Comparison of ENCODE assay signal across 1 fruit fly cellular context in the genomic region with DNA sequence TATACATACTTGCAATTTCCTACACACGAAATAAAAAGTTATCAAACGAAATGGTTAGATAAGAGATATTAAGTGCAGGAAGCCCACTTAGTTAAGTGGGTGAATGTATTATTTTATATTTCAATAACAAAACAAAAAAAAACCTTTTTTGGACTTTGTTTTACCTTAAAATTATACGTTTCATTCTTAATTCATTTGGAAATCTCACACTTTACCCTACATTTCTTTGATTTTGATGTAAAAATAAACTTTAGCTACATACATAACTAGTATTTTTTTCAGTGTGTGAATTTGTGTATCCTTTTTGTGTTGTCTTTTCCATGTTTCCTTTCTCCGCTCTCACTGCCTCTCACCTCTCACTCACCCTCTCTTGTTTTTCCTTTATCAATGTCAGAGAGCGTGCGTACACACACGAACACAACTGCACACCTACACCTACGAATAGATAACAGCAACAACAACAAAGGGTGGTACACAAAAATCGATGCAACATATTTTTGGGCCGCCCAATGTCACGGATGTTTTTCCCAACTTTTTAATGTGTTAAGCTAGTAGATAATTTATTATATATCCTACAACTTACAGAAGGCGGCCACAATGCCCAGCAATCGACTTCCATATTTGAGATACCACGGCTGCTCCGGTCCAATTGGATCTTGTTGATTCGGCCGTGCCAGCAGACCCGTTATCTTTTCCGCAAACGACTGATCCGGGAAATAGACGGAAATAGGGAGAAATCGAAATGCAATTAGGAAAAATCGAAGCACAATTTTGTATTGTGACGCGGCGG.
TF ChIP-seq lines count a peak whose summit lies in the region.

No protein-coding gene starts in this region.

TF ChIP-seq in whole organism, embryonic, 481 proteins besides CTCF, POLR2A, EP300 and RAD21 (continued from another document and continues in another):
- TF ChIP-seq sug (tag; optimal IDR thresholded peaks at IDR 0.05; lab: Kevin White, UChicago): peak; percentile 53
- TF ChIP-seq CG14710 (tag; optimal IDR thresholded peaks at IDR 0.05; lab: Kevin White, UChicago): peak; percentile 65
- no peak; the same call in 1 of the 2 replicates for TF ChIP-seq crol (GFP tag; IDR thresholded peaks at IDR 0.05; lab: Robert Waterston, UW)
- no peak for TF ChIP-seq ro (GFP tag; IDR thresholded peaks at IDR 0.05; lab: Robert Waterston, UW)
- no peak for TF ChIP-seq CkIIα-i1 (GFP tag; IDR thresholded peaks at IDR 0.05; lab: Robert Waterston, UW)
- no peak for TF ChIP-seq CG11456 (GFP tag; IDR thresholded peaks at IDR 0.05; lab: Robert Waterston, UW)
- peak; percentile 65 for TF ChIP-seq Chrac-16 (GFP tag; optimal IDR thresholded peaks at IDR 0.05; lab: Kevin White, UChicago)
- no peak for TF ChIP-seq amos (GFP tag; IDR thresholded peaks at IDR 0.05; lab: Robert Waterston, UW; ENCODE audit: partially characterized antibody)
- no peak for TF ChIP-seq CG3838 (GFP tag; optimal IDR thresholded peaks at IDR 0.05; lab: Kevin White, UChicago)
- TF ChIP-seq CG10209 (GFP tag; optimal IDR thresholded peaks at IDR 0.05; lab: Kevin White, UChicago): peak; percentile 73
- TF ChIP-seq mam (GFP tag; optimal IDR thresholded peaks at IDR 0.05; lab: Kevin White, UChicago): peak; percentile 65
- no peak for TF ChIP-seq klu (GFP tag; IDR thresholded peaks at IDR 0.05; lab: Robert Waterston, UW)
- TF ChIP-seq CG17359 (tag; optimal IDR thresholded peaks at IDR 0.05; lab: Kevin White, UChicago): peak; percentile 70
- no peak for TF ChIP-seq z (GFP tag; IDR thresholded peaks at IDR 0.05; lab: Robert Waterston, UW)
- no peak for TF ChIP-seq sr (GFP tag; IDR thresholded peaks at IDR 0.05; lab: Robert Waterston, UW)
- TF ChIP-seq Dbx (GFP tag; IDR thresholded peaks at IDR 0.05; lab: Robert Waterston, UW): peak; percentile 82; the same call in 2 of the 3 replicates
- TF ChIP-seq Hey (tag; optimal IDR thresholded peaks at IDR 0.05; lab: Kevin White, UChicago): no peak
- peak in 1 of 2 experiments; percentile 70 for TF ChIP-seq Dfd (GFP tag; optimal IDR thresholded peaks at IDR 0.05; lab: Kevin White, UChicago)
- TF ChIP-seq CG10321 (GFP tag; IDR thresholded peaks at IDR 0.05; lab: Robert Waterston, UW): no peak
- peak; percentile 71 for TF ChIP-seq nmo (GFP tag; optimal IDR thresholded peaks at IDR 0.05; lab: Kevin White, UChicago)
- no peak for TF ChIP-seq CG8765 (GFP tag; IDR thresholded peaks at IDR 0.05; lab: Robert Waterston, UW)
- peak; percentile 69 for TF ChIP-seq CG6813 (GFP tag; optimal IDR thresholded peaks at IDR 0.05; lab: Kevin White, UChicago)
- TF ChIP-seq CG8290 (GFP tag; optimal IDR thresholded peaks at IDR 0.05; lab: Kevin White, UChicago): no peak
- TF ChIP-seq CG8290 (tag; optimal IDR thresholded peaks at IDR 0.05; lab: Kevin White, UChicago): no peak
- 0 out of 2 replicates have a peak, but pooled peaks have one; percentile 46 for TF ChIP-seq rib (GFP tag; IDR thresholded peaks at IDR 0.05; lab: Robert Waterston, UW)
- TF ChIP-seq CG18011 (GFP tag; optimal IDR thresholded peaks at IDR 0.05; lab: Kevin White, UChicago): no peak
- TF ChIP-seq CG1602 (GFP tag; optimal IDR thresholded peaks at IDR 0.05; lab: Kevin White, UChicago): peak; percentile 60
- 0 out of 2 replicates have a peak, but pooled peaks have one; percentile 7 for TF ChIP-seq Taf1 (GFP tag; IDR thresholded peaks at IDR 0.05; lab: Robert Waterston, UW)
- 0 out of 3 replicates have a peak, but pooled peaks have one; percentile 39 for TF ChIP-seq zfh1 (GFP tag; IDR thresholded peaks at IDR 0.05; lab: Robert Waterston, UW)
- TF ChIP-seq yki (optimal IDR thresholded peaks at IDR 0.05; lab: Kevin White, UChicago): peak; percentile 70
- no peak for TF ChIP-seq Bgb (GFP tag; IDR thresholded peaks at IDR 0.05; lab: Robert Waterston, UW; ENCODE audit: partially characterized antibody)
- TF ChIP-seq tup (GFP tag; optimal IDR thresholded peaks at IDR 0.05; lab: Kevin White, UChicago): no peak
- TF ChIP-seq pfk (GFP tag; optimal IDR thresholded peaks at IDR 0.05; lab: Kevin White, UChicago): no peak
- no peak for TF ChIP-seq CG4617 (GFP tag; optimal IDR thresholded peaks at IDR 0.05; lab: Kevin White, UChicago; ENCODE audit: borderline replicate concordance)
- peak; percentile 50 to 66 for TF ChIP-seq dpn (GFP tag; optimal IDR thresholded peaks at IDR 0.05; lab: Kevin White, UChicago)
- no peak for TF ChIP-seq gsb (GFP tag; IDR thresholded peaks at IDR 0.05; lab: Robert Waterston, UW)
- peak; percentile 32 for TF ChIP-seq CG33557 (GFP tag; optimal IDR thresholded peaks at IDR 0.05; lab: Kevin White, UChicago)
- TF ChIP-seq CG2129 (GFP tag; IDR thresholded peaks at IDR 0.05; lab: Robert Waterston, UW; ENCODE audit: partially characterized antibody): no peak
- TF ChIP-seq Sox102F (GFP tag; optimal IDR thresholded peaks at IDR 0.05; lab: Kevin White, UChicago): peak; percentile 79
- TF ChIP-seq CG9817 (tag; optimal IDR thresholded peaks at IDR 0.05; lab: Kevin White, UChicago): peak; percentile 46
- TF ChIP-seq p53 (GFP tag; optimal IDR thresholded peaks at IDR 0.05; lab: Kevin White, UChicago): no peak
- TF ChIP-seq jumu (GFP tag; optimal IDR thresholded peaks at IDR 0.05; lab: Kevin White, UChicago): peak; percentile 19
- no peak for TF ChIP-seq D (optimal IDR thresholded peaks at IDR 0.05; lab: Kevin White, UChicago)
- TF ChIP-seq D (GFP tag; optimal IDR thresholded peaks at IDR 0.05; lab: Kevin White, UChicago): peak; percentile 61
- TF ChIP-seq CG1529 (GFP tag; optimal IDR thresholded peaks at IDR 0.05; lab: Kevin White, UChicago): peak; percentile 12
- TF ChIP-seq Vsx1 (GFP tag; optimal IDR thresholded peaks at IDR 0.05; lab: Kevin White, UChicago): peak; percentile 28
- TF ChIP-seq Fer1 (GFP tag; optimal IDR thresholded peaks at IDR 0.05; lab: Kevin White, UChicago): peak; percentile 88
- TF ChIP-seq CG2199 (GFP tag; IDR thresholded peaks at IDR 0.05; lab: Robert Waterston, UW): 0 out of 3 replicates have a peak, but pooled peaks have one; percentile 58
- no peak for TF ChIP-seq schlank (tag; optimal IDR thresholded peaks at IDR 0.05; lab: Kevin White, UChicago)
- TF ChIP-seq gro (GFP tag; optimal IDR thresholded peaks at IDR 0.05; lab: Kevin White, UChicago): peak; percentile 8
- no peak for TF ChIP-seq zfh2 (GFP tag; optimal IDR thresholded peaks at IDR 0.05; lab: Kevin White, UChicago)
- no peak for TF ChIP-seq Doc2 (GFP tag; IDR thresholded peaks at IDR 0.05; lab: Robert Waterston, UW)
- TF ChIP-seq CG17912 (GFP tag; optimal IDR thresholded peaks at IDR 0.05; lab: Kevin White, UChicago): no peak
- no peak for TF ChIP-seq wek (GFP tag; optimal IDR thresholded peaks at IDR 0.05; lab: Kevin White, UChicago)
- TF ChIP-seq Elba2 (GFP tag; optimal IDR thresholded peaks at IDR 0.05; lab: Kevin White, UChicago): no peak
- peak; percentile 31; the same call in 1 of the 3 replicates for TF ChIP-seq croc (GFP tag; conservative IDR thresholded peaks at IDR 0.05; lab: Robert Waterston, UW)
- peak; percentile 72 for TF ChIP-seq CG8388 (GFP tag; optimal IDR thresholded peaks at IDR 0.05; lab: Kevin White, UChicago)
- TF ChIP-seq ATbp (GFP tag; optimal IDR thresholded peaks at IDR 0.05; lab: Kevin White, UChicago): peak; percentile 68
- peak; percentile 78 for TF ChIP-seq CG13424 (tag; optimal IDR thresholded peaks at IDR 0.05; lab: Kevin White, UChicago)
- no peak; the same call in 2 of the 3 replicates for TF ChIP-seq CG7357 (GFP tag; IDR thresholded peaks at IDR 0.05; lab: Robert Waterston, UW)
- TF ChIP-seq Jarid2 (GFP tag; optimal IDR thresholded peaks at IDR 0.05; lab: Kevin White, UChicago): no peak
- TF ChIP-seq CG32772 (GFP tag; IDR thresholded peaks at IDR 0.05; lab: Robert Waterston, UW): no peak
- TF ChIP-seq ranshi (GFP tag; IDR thresholded peaks at IDR 0.05; lab: Robert Waterston, UW): peak; percentile 63; the same call in 1 of the 2 replicates
- TF ChIP-seq slp2 (GFP tag; optimal IDR thresholded peaks at IDR 0.05; lab: Kevin White, UChicago): peak; percentile 3
- peak; percentile 15 for TF ChIP-seq btn (GFP tag; optimal IDR thresholded peaks at IDR 0.05; lab: Kevin White, UChicago)
- no peak for TF ChIP-seq H2.0 (GFP tag; IDR thresholded peaks at IDR 0.05; lab: Robert Waterston, UW)
- peak; percentile 66 for TF ChIP-seq lbe (GFP tag; optimal IDR thresholded peaks at IDR 0.05; lab: Kevin White, UChicago)
- peak; percentile 27 for TF ChIP-seq CG8089 (GFP tag; optimal IDR thresholded peaks at IDR 0.05; lab: Kevin White, UChicago)
- TF ChIP-seq E2f1 (GFP tag; IDR thresholded peaks at IDR 0.05; lab: Robert Waterston, UW): peak; percentile 56; the same call in 1 of the 2 replicates
- no peak for TF ChIP-seq Adf1 (GFP tag; IDR thresholded peaks at IDR 0.05; lab: Robert Waterston, UW)
- TF ChIP-seq CG9609 (GFP tag; optimal IDR thresholded peaks at IDR 0.05; lab: Kevin White, UChicago): peak; percentile 44
- TF ChIP-seq dan (GFP tag; IDR thresholded peaks at IDR 0.05; lab: Robert Waterston, UW): no peak
- peak; percentile 80 for TF ChIP-seq row (GFP tag; IDR thresholded peaks at IDR 0.05; lab: Robert Waterston, UW)
- peak; percentile 49; the same call in 1 of the 2 replicates for TF ChIP-seq E2f2 (GFP tag; IDR thresholded peaks at IDR 0.05; lab: Robert Waterston, UW)
- TF ChIP-seq pum (GFP tag; optimal IDR thresholded peaks at IDR 0.05; lab: Kevin White, UChicago): peak; percentile 37
- TF ChIP-seq CG10979 (tag; optimal IDR thresholded peaks at IDR 0.05; lab: Kevin White, UChicago): peak; percentile 80
- peak; percentile 68 for TF ChIP-seq Ptx1 (GFP tag; IDR thresholded peaks at IDR 0.05; lab: Robert Waterston, UW)
- TF ChIP-seq CG15011 (GFP tag; optimal IDR thresholded peaks at IDR 0.05; lab: Kevin White, UChicago): peak; percentile 73
- peak; percentile 82 for TF ChIP-seq CG2712 (tag; optimal IDR thresholded peaks at IDR 0.05; lab: Kevin White, UChicago)
- no peak for TF ChIP-seq grn (GFP tag; optimal IDR thresholded peaks at IDR 0.05; lab: Kevin White, UChicago)
- TF ChIP-seq cas (GFP tag; IDR thresholded peaks at IDR 0.05; lab: Robert Waterston, UW): 0 out of 2 replicates have a peak, but pooled peaks have one; percentile 22
- TF ChIP-seq cg (GFP tag; optimal IDR thresholded peaks at IDR 0.05; lab: Kevin White, UChicago): peak; percentile 96
- TF ChIP-seq CG6175 (GFP tag; IDR thresholded peaks at IDR 0.05; lab: Robert Waterston, UW): no peak
- peak; percentile 86 to 93 for TF ChIP-seq Trl (optimal IDR thresholded peaks at IDR 0.05; lab: Kevin White, UChicago)
- peak; percentile 58 for TF ChIP-seq Trl (GFP tag; optimal IDR thresholded peaks at IDR 0.05; lab: Kevin White, UChicago)
- TF ChIP-seq CG3407 (GFP tag; optimal IDR thresholded peaks at IDR 0.05; lab: Kevin White, UChicago): peak; percentile 48
- TF ChIP-seq chinmo (GFP tag; IDR thresholded peaks at IDR 0.05; lab: Robert Waterston, UW; ENCODE audit: partially characterized antibody): 0 out of 4 replicates have a peak, but pooled peaks have one; percentile 55
- peak; percentile 53 for TF ChIP-seq CHES-1-like (GFP tag; optimal IDR thresholded peaks at IDR 0.05; lab: Kevin White, UChicago)
- peak; percentile 79 for TF ChIP-seq cwo (GFP tag; optimal IDR thresholded peaks at IDR 0.05; lab: Kevin White, UChicago)
- peak; percentile 51 for TF ChIP-seq Spps (tag; optimal IDR thresholded peaks at IDR 0.05; lab: Kevin White, UChicago)
- no peak for TF ChIP-seq toy (GFP tag; IDR thresholded peaks at IDR 0.05; lab: Robert Waterston, UW)
- TF ChIP-seq corto (GFP tag; optimal IDR thresholded peaks at IDR 0.05; lab: Kevin White, UChicago): no peak
- TF ChIP-seq chn (GFP tag; optimal IDR thresholded peaks at IDR 0.05; lab: Kevin White, UChicago): peak; percentile 6
- peak; percentile 53 for TF ChIP-seq Ssrp (tag; optimal IDR thresholded peaks at IDR 0.05; lab: Kevin White, UChicago)
- TF ChIP-seq Sry-β (GFP tag; optimal IDR thresholded peaks at IDR 0.05; lab: Kevin White, UChicago): no peak
- peak; percentile 23; the same call in 1 of the 2 replicates for TF ChIP-seq CG5953 (GFP tag; IDR thresholded peaks at IDR 0.05; lab: Robert Waterston, UW)
- peak; percentile 69 for TF ChIP-seq HHEX (GFP tag; optimal IDR thresholded peaks at IDR 0.05; lab: Kevin White, UChicago)
- no peak for TF ChIP-seq tll (GFP tag; optimal IDR thresholded peaks at IDR 0.05; lab: Kevin White, UChicago)
- TF ChIP-seq jigr1 (GFP tag; IDR thresholded peaks at IDR 0.05; lab: Robert Waterston, UW): no peak
- TF ChIP-seq disco-r (GFP tag; optimal IDR thresholded peaks at IDR 0.05; lab: Kevin White, UChicago): no peak
- peak; percentile 85 for TF ChIP-seq Hand (GFP tag; optimal IDR thresholded peaks at IDR 0.05; lab: Kevin White, UChicago)
- TF ChIP-seq CG30020 (tag; optimal IDR thresholded peaks at IDR 0.05; lab: Kevin White, UChicago): no peak
- TF ChIP-seq CG17568 (GFP tag; optimal IDR thresholded peaks at IDR 0.05; lab: Kevin White, UChicago): peak; percentile 57
- TF ChIP-seq ERR (GFP tag; optimal IDR thresholded peaks at IDR 0.05; lab: Kevin White, UChicago): peak; percentile 0
- TF ChIP-seq HmgZ (tag; optimal IDR thresholded peaks at IDR 0.05; lab: Kevin White, UChicago): peak; percentile 39
- TF ChIP-seq CG43689 (GFP tag; IDR thresholded peaks at IDR 0.05; lab: Robert Waterston, UW): no peak
- no peak for TF ChIP-seq ash1 (GFP tag; optimal IDR thresholded peaks at IDR 0.05; lab: Kevin White, UChicago)
- TF ChIP-seq sob (GFP tag; IDR thresholded peaks at IDR 0.05; lab: Robert Waterston, UW): peak; percentile 54; the same call in 1 of the 2 replicates
- TF ChIP-seq CG14014 (GFP tag; IDR thresholded peaks at IDR 0.05; lab: Robert Waterston, UW): peak; percentile 48; the same call in 1 of the 2 replicates
- peak; percentile 85 for TF ChIP-seq Drgx (GFP tag; IDR thresholded peaks at IDR 0.05; lab: Robert Waterston, UW)
- no peak for TF ChIP-seq Dp (GFP tag; optimal IDR thresholded peaks at IDR 0.05; lab: Kevin White, UChicago)
- TF ChIP-seq CG12236 (GFP tag; optimal IDR thresholded peaks at IDR 0.05; lab: Kevin White, UChicago): peak; percentile 13
- TF ChIP-seq CG10462 (GFP tag; optimal IDR thresholded peaks at IDR 0.05; lab: Kevin White, UChicago): peak; percentile 63
- TF ChIP-seq CG17186 (GFP tag; optimal IDR thresholded peaks at IDR 0.05; lab: Kevin White, UChicago): no peak
- TF ChIP-seq dmrt11E (tag; optimal IDR thresholded peaks at IDR 0.05; lab: Kevin White, UChicago): peak; percentile 75
- peak; percentile 38 for TF ChIP-seq CG11723 (GFP tag; optimal IDR thresholded peaks at IDR 0.05; lab: Kevin White, UChicago)
- no peak for TF ChIP-seq CG15514 (GFP tag; optimal IDR thresholded peaks at IDR 0.05; lab: Kevin White, UChicago)
- TF ChIP-seq Tbp (GFP tag; optimal IDR thresholded peaks at IDR 0.05; lab: Kevin White, UChicago): no peak
- peak; percentile 98 for TF ChIP-seq CG4360 (GFP tag; IDR thresholded peaks at IDR 0.05; lab: Robert Waterston, UW)
- TF ChIP-seq so (GFP tag; IDR thresholded peaks at IDR 0.05; lab: Robert Waterston, UW): 0 out of 3 replicates have a peak, but pooled peaks have one; percentile 63
